Worm (Caenorhabditis elegans): Measurements from ENCODE around the gene ZK836.3.
A peak's percentile ranks its signal among the peaks of the same experiment; 100 is the strongest.

Gene ZK836.3

ce11 chrV:12161157-12161556 lies 34.6 kb downstream of the ZK836.3 start:
- peak in 1 of 6 experiments; percentile 77 for TF ChIP-seq elt-3 (tag; optimal IDR thresholded peaks at IDR 0.05)
- TF ChIP-seq nhr-237 (tag; optimal IDR thresholded peaks at IDR 0.05), result no peak
- no peak for TF ChIP-seq mep-1 (tag; optimal IDR thresholded peaks at IDR 0.05)
- TF ChIP-seq skn-1 (tag; optimal IDR thresholded peaks at IDR 0.05), result no peak
- TF ChIP-seq sup-37 (GFP tag; optimal IDR thresholded peaks at IDR 0.05), result no peak
- TF ChIP-seq ceh-82 (tag; optimal IDR thresholded peaks at IDR 0.05), result peak in 1 of 3 experiments; percentile 15
- TF ChIP-seq lsy-2 (tag; optimal IDR thresholded peaks at IDR 0.05), result peak in 1 of 2 experiments; percentile 23
- TF ChIP-seq lin-14 (GFP tag; optimal IDR thresholded peaks at IDR 0.05), result peak; percentile 61

- TF ChIP-seq elt-3 (tag; optimal IDR thresholded peaks at IDR 0.05) (no peak), hpl-2 (GFP tag; optimal IDR thresholded peaks at IDR 0.05) (no peak), lir-3 (tag; optimal IDR thresholded peaks at IDR 0.05; ENCODE audit: poor library complexity) (no peak), swsn-7 (tag; optimal IDR thresholded peaks at IDR 0.05) (no peak), aly-2 (tag; optimal IDR thresholded peaks at IDR 0.05) (no peak), nhr-85 (tag) (peak; percentile 85), nhr-71 (tag; optimal IDR thresholded peaks at IDR 0.05) (no peak), fkh-8 (tag; optimal IDR thresholded peaks at IDR 0.05) (no peak), fos-1 (tag; optimal IDR thresholded peaks at IDR 0.05) (no peak), skn-1 (tag; optimal IDR thresholded peaks at IDR 0.05) (no peak), lin-15B (tag; optimal IDR thresholded peaks at IDR 0.05) (no peak), lin-14 (GFP tag; optimal IDR thresholded peaks at IDR 0.05) (peak; percentile 8), efl-1 (optimal IDR thresholded peaks at IDR 0.05) (no peak), efl-1 (GFP tag; optimal IDR thresholded peaks at IDR 0.05 in 1 of 2) (peak in 1 of 2 experiments; percentile 70), nhr-11 (tag; optimal IDR thresholded peaks at IDR 0.05) (no peak), nhr-84 (tag; optimal IDR thresholded peaks at IDR 0.05) (no peak), unc-98 (GFP tag; IDR thresholded peaks at IDR 0.05) (no peak), egl-13 (tag; optimal IDR thresholded peaks at IDR 0.05) (no peak), sox-4 (tag; optimal IDR thresholded peaks at IDR 0.05) (no peak), nhr-19 (GFP tag; conservative IDR thresholded peaks at IDR 0.05) (no peak), zip-4 (GFP tag; optimal IDR thresholded peaks at IDR 0.05) (no peak), elt-2 (tag; optimal IDR thresholded peaks at IDR 0.05) (no peak), efl-3 (GFP tag; optimal IDR thresholded peaks at IDR 0.05) (no peak), mef-2 (tag; optimal IDR thresholded peaks at IDR 0.05) (no peak), nhr-237 (tag; optimal IDR thresholded peaks at IDR 0.05) (no peak)
Measured at ce11 chrV:12159975-12160374, 35.8 kb downstream of the ZK836.3 start.

DNA sequence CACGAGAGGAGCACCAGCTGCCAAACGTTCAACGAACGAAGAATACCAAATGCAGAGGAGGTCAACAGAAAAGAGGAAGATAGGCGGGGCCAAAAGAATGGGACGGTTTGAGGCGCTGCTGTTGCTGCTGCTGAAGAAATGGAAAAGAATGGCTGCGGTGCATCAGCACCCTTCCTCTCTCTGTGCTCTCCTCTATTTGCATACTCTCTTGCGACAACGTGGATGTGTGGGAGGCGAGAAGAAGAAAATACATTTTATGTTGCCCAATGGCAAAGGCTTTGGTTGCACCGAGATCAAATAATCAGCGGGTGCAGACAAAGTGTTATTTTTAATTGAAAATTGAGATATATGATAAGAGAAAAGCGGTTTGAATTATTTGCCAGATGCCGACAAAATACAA lies 37.4 kb downstream of the ZK836.3 start:
- TF ChIP-seq nhr-85 (tag) (peak; percentile 81), mef-2 (tag; optimal IDR thresholded peaks at IDR 0.05) (no peak), efl-1 (optimal IDR thresholded peaks at IDR 0.05) (peak in 1 of 2 experiments; percentile 14), efl-1 (GFP tag; optimal IDR thresholded peaks at IDR 0.05 in 1 of 2) (peak in 1 of 2 experiments; percentile 77), C16A3.4 (tag; optimal IDR thresholded peaks at IDR 0.05) (no peak), alr-1 (tag; optimal IDR thresholded peaks at IDR 0.05; ENCODE audit: borderline replicate concordance) (no peak), aly-2 (tag; optimal IDR thresholded peaks at IDR 0.05) (no peak), tbx-2 (tag; optimal IDR thresholded peaks at IDR 0.05) (no peak), nhr-47 (tag; optimal IDR thresholded peaks at IDR 0.05) (no peak), lin-15B (tag; optimal IDR thresholded peaks at IDR 0.05) (no peak), sup-37 (GFP tag; optimal IDR thresholded peaks at IDR 0.05) (no peak), blmp-1 (tag; optimal IDR thresholded peaks at IDR 0.05) (no peak), hlh-17 (GFP tag; optimal IDR thresholded peaks at IDR 0.05; ENCODE audit: borderline replicate concordance) (no peak), ceh-8 (GFP tag; optimal IDR thresholded peaks at IDR 0.05) (no peak), vab-15 (tag; optimal IDR thresholded peaks at IDR 0.05) (no peak), nhr-12 (tag; optimal IDR thresholded peaks at IDR 0.05) (no peak), ets-5 (GFP tag; IDR thresholded peaks at IDR 0.05) (no peak), nhr-71 (tag; optimal IDR thresholded peaks at IDR 0.05) (peak; percentile 47), hlh-4 (tag; optimal IDR thresholded peaks at IDR 0.05) (no peak), fkh-10 (GFP tag; optimal IDR thresholded peaks at IDR 0.05) (no peak), mab-9 (GFP tag; IDR thresholded peaks at IDR 0.05) (no peak), lin-14 (GFP tag; optimal IDR thresholded peaks at IDR 0.05) (peak; percentile 79), ama-1 (optimal IDR thresholded peaks at IDR 0.05) (no peak), jun-1 (tag; optimal IDR thresholded peaks at IDR 0.05) (no peak), pag-3 (tag; optimal IDR thresholded peaks at IDR 0.05; ENCODE audit: borderline replicate concordance, insufficient read depth) (no peak), efl-3 (GFP tag; optimal IDR thresholded peaks at IDR 0.05) (no peak), ceh-63 (GFP tag; optimal IDR thresholded peaks at IDR 0.05) (no peak), rnt-1 (tag; optimal IDR thresholded peaks at IDR 0.05) (peak; percentile 76), irx-1 (tag; optimal IDR thresholded peaks at IDR 0.05) (no peak), elt-2 (tag; optimal IDR thresholded peaks at IDR 0.05) (no peak), nhr-76 (tag; optimal IDR thresholded peaks at IDR 0.05) (no peak)

Data from whole organism, L1 larva.